Worm (Caenorhabditis elegans): ENCODE data around the gene mff-1.

- TF ChIP-seq pes-1 (GFP tag; IDR thresholded peaks at IDR 0.05) = no peak
- TF ChIP-seq F13C5.2 (tag; optimal IDR thresholded peaks at IDR 0.05) = no peak
- TF ChIP-seq ama-1 (optimal IDR thresholded peaks at IDR 0.05) = no peak
- no peak for TF ChIP-seq hmg-4 (GFP tag; optimal IDR thresholded peaks at IDR 0.05)
- TF ChIP-seq flt-1 (GFP tag; IDR thresholded peaks at IDR 0.05) = no peak
- TF ChIP-seq tra-4 (tag; optimal IDR thresholded peaks at IDR 0.05) = no peak
- TF ChIP-seq B0310.2 (tag; optimal IDR thresholded peaks at IDR 0.05) = no peak
- TF ChIP-seq tbx-37 (GFP tag; conservative IDR thresholded peaks at IDR 0.05) = no peak
Observed at ce11 chrX:13006328-13006727, 19.3 kb upstream of the mff-1 start.

Measured in whole organism, early embryonic.